Worm (Caenorhabditis elegans): ENCODE data around the gene str-227.
"Not testable (repeated sequence)": the region's sequence is repeated elsewhere in the genome, so short reads cannot be mapped to it uniquely, and the experiment has no call there.

- TF ChIP-seq med-1 (GFP tag; optimal IDR thresholded peaks at IDR 0.05; ENCODE audit: insufficient read depth); ref-1 (GFP tag; conservative IDR thresholded peaks at IDR 0.05); flt-1 (GFP tag; IDR thresholded peaks at IDR 0.05); T22C8.4 (GFP tag; IDR thresholded peaks at IDR 0.05); ztf-23 (GFP tag; IDR thresholded peaks at IDR 0.05): not testable (repeated sequence)
Measured at ce11 chrV:3564335-3564734, 46.3 kb downstream of the str-227 start, which contains the start of gene T24A6.17.

Data from whole organism, midembryonic.